Worm (Caenorhabditis elegans): ENCODE results near the gene srx-74.

ce11 chrV:4681670-4682069, 19.4 kb upstream of the srx-74 start, which contains the start of gene K03B4.4:
- no peak for TF ChIP-seq blmp-1 (tag; optimal IDR thresholded peaks at IDR 0.05)
- TF ChIP-seq nhr-237 (tag; optimal IDR thresholded peaks at IDR 0.05), result no peak
- TF ChIP-seq unc-39 (tag; optimal IDR thresholded peaks at IDR 0.05), result no peak
- TF ChIP-seq lsy-2 (tag; optimal IDR thresholded peaks at IDR 0.05), result no peak
- no peak for TF ChIP-seq unc-62 (GFP tag; optimal IDR thresholded peaks at IDR 0.05)
- TF ChIP-seq hlh-1 (tag; optimal IDR thresholded peaks at IDR 0.05), result no peak
- TF ChIP-seq nhr-76 (tag; optimal IDR thresholded peaks at IDR 0.05), result no peak
- TF ChIP-seq nhr-28 (tag; optimal IDR thresholded peaks at IDR 0.05), result no peak
- no peak for TF ChIP-seq ceh-39 (tag; optimal IDR thresholded peaks at IDR 0.05)
- no peak for TF ChIP-seq ces-1 (GFP tag; optimal IDR thresholded peaks at IDR 0.05)
- no peak for TF ChIP-seq tbx-8 (GFP tag; optimal IDR thresholded peaks at IDR 0.05)

All from whole organism, mixed stage, embryonic.